Worm (Caenorhabditis elegans) whole organism, L4/young adult: ENCODE measurements around the gene deg-3.

Source experiments
- W03F9.2 ChIP-seq: fragments of 150-350 bp; optimal IDR thresholded peaks from 2 replicates; lab custom pipeline; 2014; ENCODE audit warnings: missing biosample characterization, missing genetic modification characterization
- dao-5 ChIP-seq: sonication (generic microtip); optimal IDR thresholded peaks from 2 replicates; lab custom pipeline; 2016; ENCODE audit warnings: missing genotype, missing genetic modification characterization, moderate library complexity, missing compliant biosample characterization
- him-1 ChIP-seq: sonication (generic microtip); optimal IDR thresholded peaks from 2 replicates; lab custom pipeline; 2016; ENCODE audit warnings: missing genotype, missing genetic modification reagents, missing genetic modification characterization, missing compliant biosample characterization

DNA sequence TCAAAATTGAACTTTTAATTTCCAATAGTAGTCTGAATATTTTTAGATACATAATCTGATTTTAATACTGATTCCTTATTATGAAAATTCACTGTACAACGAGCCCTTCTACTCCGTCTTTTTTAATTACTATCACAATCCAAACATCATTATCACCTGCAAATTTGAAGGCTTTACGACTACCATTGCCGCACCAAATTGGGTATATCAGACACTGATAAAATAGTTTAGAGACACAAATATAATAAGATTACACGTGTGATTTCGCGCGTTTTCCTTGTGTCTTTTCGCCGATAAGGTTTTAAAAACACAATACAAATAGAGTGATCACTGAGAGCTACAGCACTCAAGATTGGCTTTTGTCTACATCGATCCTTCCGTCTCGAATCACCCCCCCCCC lies 11.9 kb downstream of the deg-3 start:
- TF ChIP-seq him-1 (tag; lab: Kevin White, UChicago) (no peak), dao-5 (tag; lab: Kevin White, UChicago) (no peak), W03F9.2 (tag; lab: Kevin White, UChicago) (no peak)
